Fruit fly (Drosophila melanogaster) whole organism, embryonic: ENCODE measurements around the gene Gnpat.

ENCODE experiments used
- B-H2 ChIP-seq: fragments of 200-800 bp; sonication (Bioruptor generic); optimal IDR thresholded peaks from 2 replicates; lab custom pipeline; 2018; ENCODE audit warnings: missing biosample characterization, mild to moderate bottlenecking, missing genetic modification characterization
- Blimp-1 ChIP-seq: fragments of 200-800 bp; sonication (Bioruptor generic); optimal IDR thresholded peaks from 3 replicates; lab custom pipeline; 2018; ENCODE audit warnings: missing biosample characterization, missing genetic modification characterization, mild to moderate bottlenecking, moderate library complexity, missing genetic modification reagents
- CG10267 ChIP-seq: fragments of 200-800 bp; sonication (Bioruptor generic); optimal IDR thresholded peaks from 2 replicates; lab custom pipeline; 2018; ENCODE audit warnings: missing biosample characterization, mild to moderate bottlenecking, missing genetic modification characterization, moderate library complexity
- CG11085 ChIP-seq: fragments of 200-800 bp; sonication (Bioruptor generic); IDR thresholded peaks from 2 replicates; pipeline ENCODE4 v1.3.6; 2022; ENCODE audit warnings: missing biosample characterization, missing genetic modification characterization
- CG11456 ChIP-seq: fragments of 200-800 bp; sonication (Bioruptor generic); IDR thresholded peaks from 3 replicates; pipeline ENCODE4 v1.3.6; 2022; ENCODE audit warnings: missing biosample characterization, missing genetic modification characterization
- CG12104 ChIP-seq: fragments of 200-800 bp; sonication (Bioruptor generic); optimal IDR thresholded peaks from 3 replicates; lab custom pipeline; 2016; ENCODE audit warnings: missing biosample characterization, missing genetic modification characterization
- CG13123 ChIP-seq: fragments of 200-800 bp; sonication (Bioruptor generic); optimal IDR thresholded peaks from 2 replicates; lab custom pipeline; 2016; ENCODE audit warnings: missing biosample characterization, missing genetic modification characterization
- CG14965 ChIP-seq: fragments of 200-800 bp; sonication (Bioruptor generic); optimal IDR thresholded peaks from 2 replicates; lab custom pipeline; 2016; ENCODE audit warnings: missing biosample characterization, missing genetic modification characterization, borderline replicate concordance
- CG17568 ChIP-seq: fragments of 200-800 bp; sonication (Bioruptor generic); optimal IDR thresholded peaks from 2 replicates; lab custom pipeline; 2018; ENCODE audit warnings: missing biosample characterization, mild to moderate bottlenecking, missing genetic modification characterization, moderate library complexity
- CG34224 ChIP-seq: fragments of 200-800 bp; sonication (Bioruptor generic); IDR thresholded peaks from 3 replicates; pipeline ENCODE4 v1.3.6; 2022; ENCODE audit warnings: missing biosample characterization, missing genetic modification characterization; ENCODE audit not compliant: partially characterized antibody
- CG4424 ChIP-seq: fragments of 200-800 bp; sonication (Bioruptor generic); optimal IDR thresholded peaks from 3 replicates; lab custom pipeline; 2016; ENCODE audit warnings: missing biosample characterization, missing genetic modification characterization
- CG6254 ChIP-seq: fragments of 200-800 bp; sonication (Bioruptor generic); optimal IDR thresholded peaks from 3 replicates; lab custom pipeline; 2017; ENCODE audit warnings: mild to moderate bottlenecking, missing biosample characterization, missing genetic modification reagents, missing genetic modification characterization
- CrebB ChIP-seq: fragments of 200-800 bp; sonication (Bioruptor generic); optimal IDR thresholded peaks from 3 replicates; lab custom pipeline; 2018; ENCODE audit warnings: missing biosample characterization, mild to moderate bottlenecking, missing genetic modification characterization
- D19A ChIP-seq: fragments of 200-800 bp; optimal IDR thresholded peaks from 3 replicates; lab custom pipeline; 2019; ENCODE audit warnings: missing biosample characterization, mild to moderate bottlenecking, missing genetic modification characterization, moderate library complexity
- Drgx ChIP-seq: fragments of 200-800 bp; sonication (Bioruptor generic); IDR thresholded peaks from 2 replicates; pipeline ENCODE4 v1.3.6; 2022; ENCODE audit warnings: missing biosample characterization, missing genetic modification characterization
- E2f2 ChIP-seq: fragments of 200-800 bp; sonication (Bioruptor generic); IDR thresholded peaks from 2 replicates; pipeline ENCODE4 v1.3.6; 2022; ENCODE audit warnings: missing biosample characterization, missing genetic modification characterization
- Elba2 ChIP-seq: fragments of 200-800 bp; sonication (Bioruptor generic); optimal IDR thresholded peaks from 3 replicates; lab custom pipeline; 2016; ENCODE audit warnings: missing biosample characterization, missing genetic modification characterization
- H2.0 ChIP-seq: fragments of 200-800 bp; sonication (Bioruptor generic); IDR thresholded peaks from 2 replicates; pipeline ENCODE4 v1.3.6; 2022; ENCODE audit warnings: missing biosample characterization, missing genetic modification characterization
- Jarid2 ChIP-seq: fragments of 200-800 bp; sonication (Bioruptor generic); optimal IDR thresholded peaks from 3 replicates; lab custom pipeline; 2017; ENCODE audit warnings: mild to moderate bottlenecking, missing biosample characterization, missing genetic modification reagents, missing genetic modification characterization
- Med ChIP-seq: fragments of 200-800 bp; sonication (Bioruptor generic); peaks from one replicate; lab custom pipeline; 2016; ENCODE audit warnings: missing biosample characterization, missing genetic modification characterization, mild to moderate bottlenecking, inconsistent platforms, moderate library complexity
- TFAM ChIP-seq: fragments of 200-800 bp; sonication (Bioruptor generic); optimal IDR thresholded peaks from 2 replicates; lab custom pipeline; 2017; ENCODE audit warnings: missing biosample characterization, missing genetic modification characterization, inconsistent platforms
- Xrp1 ChIP-seq: fragments of 200-800 bp; sonication (Bioruptor generic); IDR thresholded peaks from 2 replicates; pipeline ENCODE4 v1.3.6; 2022; ENCODE audit warnings: missing biosample characterization, missing genetic modification characterization
- abd-A ChIP-seq: fragments of 200-800 bp; sonication (Bioruptor generic); optimal IDR thresholded peaks from 3 replicates; lab custom pipeline; 2019; ENCODE audit warnings: missing biosample characterization, mild to moderate bottlenecking, missing genetic modification characterization, moderate library complexity
- al ChIP-seq: fragments of 200-800 bp; sonication (Bioruptor generic); IDR thresholded peaks from 2 replicates; pipeline ENCODE4 v1.3.6; 2022; ENCODE audit warnings: missing biosample characterization, missing genetic modification characterization
- ap ChIP-seq: fragments of 200-800 bp; sonication (Bioruptor generic); IDR thresholded peaks from 2 replicates; pipeline ENCODE4 v1.3.6; 2022; ENCODE audit warnings: missing biosample characterization, missing genetic modification characterization
- ara ChIP-seq: fragments of 200-800 bp; sonication (Bioruptor generic); IDR thresholded peaks from 2 replicates; pipeline ENCODE4 v1.3.6; 2022; ENCODE audit warnings: missing biosample characterization, missing genetic modification characterization
- bab2 ChIP-seq: fragments of 200-800 bp; sonication (Bioruptor generic); optimal IDR thresholded peaks from 2 replicates; lab custom pipeline; 2016; ENCODE audit warnings: missing biosample characterization, missing genetic modification characterization
- bbx ChIP-seq: fragments of 200-800 bp; sonication (Bioruptor generic); IDR thresholded peaks from 2 replicates; pipeline ENCODE4 v1.3.6; 2022; ENCODE audit warnings: missing biosample characterization, missing genetic modification characterization; ENCODE audit not compliant: partially characterized antibody
- bsh ChIP-seq, 2 experiments: fragments of 200-800 bp; sonication (Bioruptor generic); optimal IDR thresholded peaks; 2 replicates each; lab custom pipeline; 2017 to 2018; ENCODE audit warnings: mild to moderate bottlenecking in 2 of 2, missing biosample characterization in 2 of 2, missing genetic modification characterization in 2 of 2, moderate library complexity in 1 of 2
- chm ChIP-seq: fragments of 200-800 bp; sonication (Bioruptor generic); IDR thresholded peaks from 2 replicates; pipeline ENCODE4 v1.3.6; 2022; ENCODE audit warnings: missing biosample characterization, missing genetic modification characterization
- crol ChIP-seq: fragments of 200-800 bp; sonication (Bioruptor generic); IDR thresholded peaks from 2 replicates; pipeline ENCODE4 v1.3.6; 2022; ENCODE audit warnings: missing biosample characterization, missing genetic modification characterization
- en ChIP-seq: fragments of 200-800 bp; sonication (Bioruptor generic); optimal IDR thresholded peaks from 2 replicates; lab custom pipeline; 2016; ENCODE audit warnings: missing biosample characterization, missing genetic modification characterization
- gfzf ChIP-seq: fragments of 200-800 bp; sonication (Bioruptor generic); optimal IDR thresholded peaks from 2 replicates; lab custom pipeline; 2016; ENCODE audit warnings: missing biosample characterization, mild to moderate bottlenecking, missing genetic modification characterization, moderate library complexity
- gsb-n ChIP-seq: fragments of 200-800 bp; sonication (Bioruptor generic); optimal IDR thresholded peaks from 3 replicates; lab custom pipeline; 2018; ENCODE audit warnings: missing biosample characterization, mild to moderate bottlenecking, missing genetic modification characterization
- her ChIP-seq: fragments of 200-800 bp; sonication (Bioruptor generic); optimal IDR thresholded peaks from 2 replicates; lab custom pipeline; 2016; ENCODE audit warnings: missing biosample characterization, missing genetic modification characterization
- lbe ChIP-seq: fragments of 200-800 bp; sonication (Bioruptor generic); optimal IDR thresholded peaks from 2 replicates; lab custom pipeline; 2016; ENCODE audit warnings: missing biosample characterization, mild to moderate bottlenecking, missing genetic modification characterization
- luna ChIP-seq: fragments of 200-800 bp; sonication (Bioruptor generic); optimal IDR thresholded peaks from 2 replicates; lab custom pipeline; 2016; ENCODE audit warnings: missing biosample characterization, missing genetic modification characterization
- nmo ChIP-seq: fragments of 200-800 bp; sonication (Bioruptor generic); optimal IDR thresholded peaks from 2 replicates; lab custom pipeline; 2018; ENCODE audit warnings: missing biosample characterization, mild to moderate bottlenecking, missing genetic modification characterization, moderate library complexity
- pb ChIP-seq: fragments of 200-800 bp; sonication (Bioruptor generic); optimal IDR thresholded peaks from 3 replicates; lab custom pipeline; 2016; ENCODE audit warnings: missing biosample characterization, missing genetic modification characterization
- phol ChIP-seq: fragments of 200-800 bp; sonication (Bioruptor generic); optimal IDR thresholded peaks from 3 replicates; lab custom pipeline; 2018; ENCODE audit warnings: missing biosample characterization, mild to moderate bottlenecking, missing genetic modification characterization, moderate library complexity
- run ChIP-seq: fragments of 200-800 bp; sonication (Bioruptor generic); optimal IDR thresholded peaks from 3 replicates; lab custom pipeline; 2018; ENCODE audit warnings: missing biosample characterization, mild to moderate bottlenecking, missing genetic modification characterization
- slbo ChIP-seq: fragments of 200-800 bp; sonication (Bioruptor generic); IDR thresholded peaks from 2 replicates; pipeline ENCODE4 v1.3.6; 2022; ENCODE audit warnings: missing biosample characterization, missing genetic modification characterization
- tll ChIP-seq, 2 experiments: fragments of 200-800 bp in 1 of 2; fragments of >200 bp in 1 of 2; sonication (Bioruptor generic) in 1 of 2; optimal IDR thresholded peaks; 2 replicates each; lab custom pipeline; 2017 to 2019; ENCODE audit warnings: missing biosample characterization in 2 of 2, missing genetic modification characterization in 2 of 2, mild to moderate bottlenecking in 1 of 2, moderate library complexity in 1 of 2
- tup ChIP-seq: fragments of 200-800 bp; sonication (Bioruptor generic); optimal IDR thresholded peaks from 2 replicates; lab custom pipeline; 2016; ENCODE audit warnings: missing biosample characterization, mild to moderate bottlenecking, missing genetic modification characterization, moderate library complexity
- yki ChIP-seq: fragments of >200 bp; optimal IDR thresholded peaks from 3 replicates; lab custom pipeline; 2018

Gnpat gene

DNA sequence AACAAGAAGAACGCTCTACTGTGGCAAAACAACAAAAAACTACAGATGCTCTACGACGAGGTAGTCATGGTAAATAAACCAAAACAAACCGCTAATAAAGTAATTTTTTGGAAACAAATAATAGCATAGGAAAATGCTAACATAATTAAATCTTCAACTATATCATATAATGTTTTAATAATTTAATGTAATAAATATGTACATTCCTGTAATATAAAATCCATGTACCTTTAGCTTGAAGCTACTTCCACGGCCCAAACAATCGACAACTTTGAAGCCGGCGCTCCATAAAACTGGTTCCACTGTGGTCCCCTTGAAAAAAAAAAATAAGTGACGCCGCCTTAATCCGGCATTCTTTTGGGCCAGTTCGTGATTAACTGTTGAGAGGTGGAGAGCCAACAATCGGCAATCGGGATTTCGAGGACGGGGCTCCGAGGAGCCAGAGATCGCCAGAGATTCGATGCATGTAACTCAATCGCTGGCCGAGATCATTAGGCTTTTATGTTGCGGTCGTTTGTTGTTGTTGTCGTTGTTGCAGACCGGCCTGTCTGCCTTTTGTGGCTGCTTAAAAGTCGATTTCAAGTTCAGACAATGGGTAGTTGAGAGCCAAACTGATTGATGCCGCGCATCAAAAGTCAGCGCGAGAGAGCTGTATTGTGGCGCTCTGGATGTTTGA, 28.0 kb downstream of the Gnpat start (continued):
- no peak for TF ChIP-seq tup (GFP tag; lab: Kevin White, UChicago)
- TF ChIP-seq B-H2: no peak
- TF ChIP-seq E2f2: peak; percentile 45
- TF ChIP-seq CrebB (tag; lab: Kevin White, UChicago): no peak
- no peak for TF ChIP-seq CG6254
- no peak for TF ChIP-seq CG14965 (GFP tag; lab: Kevin White, UChicago)
- TF ChIP-seq her (GFP tag; lab: Kevin White, UChicago): no peak
- peak; percentile 77 for TF ChIP-seq al (GFP tag; lab: Robert Waterston, UW)
- peak; percentile 55 for TF ChIP-seq CG12104 (GFP tag; lab: Kevin White, UChicago)
- peak; percentile 10 for TF ChIP-seq abd-A (tag; lab: Kevin White, UChicago)
- TF ChIP-seq Jarid2 (GFP tag; lab: Kevin White, UChicago): no peak
- TF ChIP-seq chm (GFP tag; lab: Robert Waterston, UW): no peak
- no peak for TF ChIP-seq en (GFP tag; lab: Kevin White, UChicago)
- no peak for TF ChIP-seq bab2 (GFP tag; lab: Kevin White, UChicago)
- no peak for TF ChIP-seq tll (GFP tag; optimal IDR thresholded peaks at IDR 0.05; lab: Kevin White, UChicago)
- peak; percentile 80 for TF ChIP-seq slbo (GFP tag; lab: Robert Waterston, UW)
- TF ChIP-seq luna (GFP tag; lab: Kevin White, UChicago): no peak

DNA sequence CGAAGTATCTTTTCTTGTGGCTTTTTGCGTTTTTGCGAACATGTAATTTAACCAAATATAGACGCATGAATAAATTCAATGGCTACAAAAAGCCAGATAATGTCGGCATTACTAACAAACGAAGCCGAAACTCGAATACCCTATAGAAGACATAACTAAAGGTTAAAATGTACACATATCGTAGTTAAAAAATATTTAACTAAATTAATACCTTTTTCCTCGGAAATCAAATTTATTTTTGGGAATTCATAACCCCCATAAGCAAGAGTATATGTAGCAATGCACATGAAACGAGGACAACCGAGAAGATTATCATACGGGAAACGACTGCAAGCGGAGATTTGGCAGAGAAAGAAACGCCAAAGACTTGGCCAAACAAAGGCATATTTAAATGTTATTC, 29.1 kb downstream of the Gnpat start:
- TF ChIP-seq CG11456 (no peak), lbe (GFP tag; lab: Kevin White, UChicago) (peak; percentile 18), gsb-n (tag; lab: Kevin White, UChicago) (no peak), Drgx (GFP tag; lab: Robert Waterston, UW) (peak; percentile 60), bsh (GFP tag; optimal IDR thresholded peaks at IDR 0.05; lab: Kevin White, UChicago) (peak in 1 of 2 experiments; percentile 26), yki (lab: Kevin White, UChicago) (no peak), D19A (tag; lab: Kevin White, UChicago) (peak; percentile 54)

DNA sequence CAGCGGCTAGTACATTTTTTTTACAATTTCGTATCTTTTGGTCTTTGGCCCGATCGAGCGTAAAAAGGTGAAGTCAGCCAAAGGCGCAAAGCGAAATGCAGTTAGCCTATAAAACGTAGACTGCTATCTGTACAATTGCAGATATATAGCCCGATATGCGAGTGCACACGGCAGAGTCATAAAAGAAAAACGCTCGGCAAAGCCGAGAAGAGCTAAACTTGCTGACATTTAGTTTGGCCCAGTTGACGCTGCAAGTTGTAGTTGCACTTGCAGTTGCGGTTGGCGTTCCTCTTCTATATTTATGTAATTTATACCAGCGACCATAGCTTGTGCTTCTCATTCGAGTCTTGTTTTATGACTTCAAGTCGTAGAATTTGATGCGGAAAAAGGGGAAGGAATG, 30.1 kb downstream of the Gnpat start:
- TF ChIP-seq bbx (GFP tag; lab: Robert Waterston, UW) (0 out of 2 replicates have a peak, but pooled peaks have one; percentile 21), D19A (tag; lab: Kevin White, UChicago) (no peak), CG34224 (GFP tag; lab: Robert Waterston, UW) (no peak), CG17568 (GFP tag; lab: Kevin White, UChicago) (no peak), pb (GFP tag; lab: Kevin White, UChicago) (no peak), Med (GFP tag; lab: Kevin White, UChicago) (peak; percentile 17), CG4424 (GFP tag; lab: Kevin White, UChicago) (no peak)

DNA sequence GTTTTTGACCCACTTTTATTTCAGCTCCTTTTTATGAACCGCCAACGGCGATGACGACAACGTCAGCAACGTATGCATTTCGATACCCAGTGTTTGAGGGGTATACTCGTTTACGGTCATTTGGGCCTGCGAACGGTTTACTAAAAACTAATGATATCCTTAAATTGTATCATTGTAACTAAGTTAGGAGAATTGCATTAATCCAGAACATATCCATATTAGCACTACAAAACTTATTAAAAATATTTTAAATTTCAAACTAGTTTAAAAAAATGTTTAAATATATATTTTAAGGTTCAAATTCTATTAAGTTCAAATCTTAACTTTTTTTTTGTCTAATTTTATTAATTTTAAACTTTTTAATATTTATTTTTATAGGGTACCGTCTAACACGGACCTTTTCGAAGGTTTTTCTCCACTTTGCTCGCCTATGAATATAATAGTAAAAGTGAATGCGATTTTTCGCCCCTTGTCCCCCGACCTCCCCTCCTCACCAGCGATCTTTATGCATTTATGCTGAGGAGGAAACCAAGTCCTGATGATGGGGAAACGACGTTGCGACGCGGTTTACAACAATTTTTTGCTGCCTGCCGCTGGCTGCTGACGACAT, 31.4 kb downstream of the Gnpat start:
- TF ChIP-seq CG13123 (GFP tag; lab: Kevin White, UChicago): no peak
- no peak for TF ChIP-seq crol (GFP tag; lab: Robert Waterston, UW)
- TF ChIP-seq Xrp1 (GFP tag; lab: Robert Waterston, UW): peak; percentile 49
- no peak for TF ChIP-seq H2.0 (GFP tag; lab: Robert Waterston, UW)
- TF ChIP-seq Blimp-1 (GFP tag; lab: Kevin White, UChicago): peak; percentile 26
- peak; percentile 7 for TF ChIP-seq CG10267
- TF ChIP-seq Elba2 (GFP tag; lab: Kevin White, UChicago): no peak
- no peak for TF ChIP-seq TFAM (GFP tag; lab: Kevin White, UChicago)
- no peak for TF ChIP-seq ap (GFP tag; lab: Robert Waterston, UW)
- TF ChIP-seq nmo (GFP tag; lab: Kevin White, UChicago): peak; percentile 27
- TF ChIP-seq gfzf (GFP tag; lab: Kevin White, UChicago): no peak
- TF ChIP-seq run (tag; lab: Kevin White, UChicago): no peak
- TF ChIP-seq ara (GFP tag; lab: Robert Waterston, UW): no peak
- TF ChIP-seq phol (tag; lab: Kevin White, UChicago): peak; percentile 33
- TF ChIP-seq CG11085 (GFP tag; lab: Robert Waterston, UW): no peak
